Worm (Caenorhabditis elegans): ENCODE results near the gene his-3.

ce11 chrV:16047508-16047907 lies 6.9 kb downstream of the his-3 start, which contains the start of gene str-198:
- TF ChIP-seq blmp-1 (tag; optimal IDR thresholded peaks at IDR 0.05) (no peak), elt-3 (tag; optimal IDR thresholded peaks at IDR 0.05) (no peak), nhr-12 (tag; optimal IDR thresholded peaks at IDR 0.05) (no peak), M03D4.4 (tag; optimal IDR thresholded peaks at IDR 0.05) (no peak), unc-62 (GFP tag; optimal IDR thresholded peaks at IDR 0.05) (no peak), mep-1 (tag; optimal IDR thresholded peaks at IDR 0.05) (no peak), sem-2 (GFP tag; optimal IDR thresholded peaks at IDR 0.05) (no peak), sptf-1 (tag; optimal IDR thresholded peaks at IDR 0.05) (no peak), lin-32 (GFP tag; optimal IDR thresholded peaks at IDR 0.05) (no peak), nhr-28 (tag; optimal IDR thresholded peaks at IDR 0.05) (no peak), nhr-76 (tag; optimal IDR thresholded peaks at IDR 0.05) (no peak), lin-13 (tag; optimal IDR thresholded peaks at IDR 0.05) (no peak), pha-4 (tag; optimal IDR thresholded peaks at IDR 0.05) (no peak), snpc-4 (tag; optimal IDR thresholded peaks at IDR 0.05) (no peak)
